Worm (Caenorhabditis elegans) whole organism, L2 larva: Measurements from ENCODE around the gene F36H12.4.
"Not testable (repeated sequence)": the region's sequence is repeated elsewhere in the genome, so short reads cannot be mapped to it uniquely, and the experiment has no call there.

Experiments
- blmp-1 ChIP-seq: sonication (generic microtip); optimal IDR thresholded peaks from 2 replicates; lab custom pipeline; 2017; ENCODE audit warnings: missing genetic modification characterization, mild to moderate bottlenecking, missing compliant biosample characterization, antibody characterized with exemption, moderate library complexity; ENCODE audit not compliant: insufficient read depth
- fos-1 ChIP-seq: fragments of 150-350 bp; optimal IDR thresholded peaks from 2 replicates; lab custom pipeline; 2014; ENCODE audit warnings: missing biosample characterization, missing genetic modification characterization
- nhr-11 ChIP-seq: fragments of 150-350 bp; optimal IDR thresholded peaks from 2 replicates; lab custom pipeline; 2014; ENCODE audit warnings: missing biosample characterization, missing genetic modification characterization
- nhr-21 ChIP-seq: fragments of 150-350 bp; optimal IDR thresholded peaks from 2 replicates; lab custom pipeline; 2014; ENCODE audit warnings: missing biosample characterization, missing genetic modification characterization
- nhr-237 ChIP-seq: fragments of 150-350 bp; optimal IDR thresholded peaks from 2 replicates; lab custom pipeline; 2014; ENCODE audit warnings: missing biosample characterization, missing genetic modification characterization
- nhr-6 ChIP-seq: fragments of 150-350 bp; optimal IDR thresholded peaks from 2 replicates; lab custom pipeline; 2014; ENCODE audit warnings: missing biosample characterization, missing genetic modification characterization
- sem-4 ChIP-seq: fragments of 150-350 bp; optimal IDR thresholded peaks from 2 replicates; lab custom pipeline; 2014; ENCODE audit warnings: missing biosample characterization, missing genetic modification reagents, missing genetic modification characterization
- unc-62 ChIP-seq: fragments of 150-350 bp; optimal IDR thresholded peaks from 2 replicates; lab custom pipeline; 2014; ENCODE audit warnings: missing biosample characterization, missing genetic modification reagents, missing genetic modification characterization
- zag-1 ChIP-seq: fragments of 150-350 bp; optimal IDR thresholded peaks from 2 replicates; lab custom pipeline; 2014; ENCODE audit warnings: missing biosample characterization, missing genetic modification characterization
- ztf-11 ChIP-seq: sonication (generic microtip); optimal IDR thresholded peaks from 2 replicates; lab custom pipeline; 2017; ENCODE audit warnings: missing biosample characterization, missing genetic modification characterization

DNA sequence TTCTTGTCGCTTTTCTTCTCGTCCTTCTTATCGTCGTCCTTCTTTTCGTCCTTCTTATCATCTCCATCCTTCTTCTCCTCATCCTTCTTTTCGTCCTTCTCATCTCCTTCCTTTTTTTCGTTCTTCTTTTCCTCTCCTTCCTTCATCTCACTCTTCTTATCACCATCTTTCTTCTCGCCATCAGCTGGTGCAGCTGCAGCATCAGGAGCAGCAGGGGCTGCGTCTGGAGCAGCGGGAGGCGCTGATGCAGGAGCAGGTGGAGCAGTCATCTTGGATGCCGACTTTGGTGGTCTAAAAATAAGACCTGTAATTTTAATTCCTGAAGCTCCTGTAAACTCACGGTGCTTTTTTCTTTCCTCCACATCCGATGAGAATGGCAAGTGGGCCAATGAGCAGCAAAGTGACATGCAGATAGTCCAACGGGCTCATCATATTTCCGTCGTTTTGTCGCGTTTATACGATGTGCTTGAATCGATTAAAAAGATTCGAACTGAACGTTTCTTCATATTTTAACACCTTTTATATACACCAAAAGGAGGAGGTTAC lies 43.6 kb upstream of the F36H12.4 start, which contains the start of gene cylc-1:
- not testable (repeated sequence) for TF ChIP-seq unc-62; ztf-11 (tag; lab: Kevin White, UChicago); nhr-11; fos-1 (tag; lab: Kevin White, UChicago); zag-1 (tag; lab: Kevin White, UChicago); blmp-1 (tag; lab: Kevin White, UChicago); nhr-237 (tag; lab: Kevin White, UChicago); sem-4 (tag; lab: Kevin White, UChicago); nhr-21 (tag; lab: Kevin White, UChicago); nhr-6
